Worm (Caenorhabditis elegans) whole organism, late embryonic: ENCODE data around the gene idpp-5.

Experiments used
- ceh-31 ChIP-seq: sonication (generic microtip); optimal IDR thresholded peaks from 2 replicates; lab custom pipeline; 2016; ENCODE audit warnings: missing genetic modification characterization, missing compliant biosample characterization
- ceh-9 ChIP-seq: sonication (generic microtip); optimal IDR thresholded peaks from 2 replicates; lab custom pipeline; 2016; ENCODE audit warnings: mild to moderate bottlenecking, missing genetic modification characterization, inconsistent platforms, missing compliant biosample characterization
- che-1 ChIP-seq: sonication (generic microtip); optimal IDR thresholded peaks from 2 replicates; lab custom pipeline; 2016; ENCODE audit warnings: mild to moderate bottlenecking, missing genetic modification characterization, missing compliant biosample characterization
- dve-1 ChIP-seq: sonication (generic microtip); optimal IDR thresholded peaks from 2 replicates; lab custom pipeline; 2017; ENCODE audit warnings: antibody characterized with exemption, mild to moderate bottlenecking, missing genetic modification characterization, missing compliant biosample characterization
- elt-2 ChIP-seq: sonication (generic microtip); optimal IDR thresholded peaks from 2 replicates; lab custom pipeline; 2016; ENCODE audit warnings: missing genetic modification reagents, missing genetic modification characterization, missing compliant biosample characterization
- nfya-1 ChIP-seq: sonication (generic microtip); optimal IDR thresholded peaks from 2 replicates; lab custom pipeline; 2017; ENCODE audit warnings: missing genetic modification characterization, mild to moderate bottlenecking, missing compliant biosample characterization, antibody characterized with exemption, moderate library complexity
- nhr-11 ChIP-seq: fragments of 150-350 bp; optimal IDR thresholded peaks from 2 replicates; lab custom pipeline; 2014; ENCODE audit warnings: missing biosample characterization, missing genetic modification characterization
- npax-4 ChIP-seq: sonication (generic microtip); optimal IDR thresholded peaks from 2 replicates; lab custom pipeline; 2016; ENCODE audit warnings: missing genetic modification characterization, missing compliant biosample characterization
- pag-3 ChIP-seq: sonication (generic microtip); optimal IDR thresholded peaks from 2 replicates; lab custom pipeline; 2016; ENCODE audit warnings: missing compliant biosample characterization, missing genetic modification characterization, borderline replicate concordance
- pqm-1 ChIP-seq: sonication (generic microtip); optimal IDR thresholded peaks from 2 replicates; lab custom pipeline; 2016; ENCODE audit warnings: missing genetic modification characterization, missing compliant biosample characterization
- sox-4 ChIP-seq: sonication (generic microtip); optimal IDR thresholded peaks from 2 replicates; lab custom pipeline; 2017; ENCODE audit warnings: mild to moderate bottlenecking, missing genetic modification characterization, inconsistent platforms, missing compliant biosample characterization
- unc-86 ChIP-seq: sonication (generic microtip); optimal IDR thresholded peaks from 2 replicates; lab custom pipeline; 2016; ENCODE audit warnings: missing genetic modification characterization, missing compliant biosample characterization

- TF ChIP-seq sox-4 (no peak), che-1 (no peak), ceh-31 (tag; lab: Kevin White, UChicago) (no peak), nhr-11 (tag; lab: Kevin White, UChicago) (no peak), unc-86 (tag; lab: Kevin White, UChicago) (no peak), pag-3 (tag; lab: Kevin White, UChicago) (no peak), npax-4 (no peak), dve-1 (tag; lab: Kevin White, UChicago) (no peak), ceh-9 (tag; lab: Kevin White, UChicago) (no peak), elt-2 (tag; lab: Kevin White, UChicago) (no peak), pqm-1 (tag; lab: Kevin White, UChicago) (no peak), nfya-1 (tag; lab: Kevin White, UChicago) (no peak)
These were observed 43.0 kb upstream of the idpp-5 start for ce11 chrX:3835632-3836031.
